Worm (Caenorhabditis elegans) whole organism, L4 larva: ENCODE data around the gene grl-20.

Experiments
- T26A8.4 ChIP-seq: fragments of 200-800 bp; sonication (Bioruptor generic); IDR thresholded peaks from 2 replicates; pipeline ENCODE4 v1.3.6; 2022; ENCODE audit warnings: missing genetic modification characterization, missing compliant biosample characterization
- aly-2 ChIP-seq: sonication (generic microtip); optimal IDR thresholded peaks from 2 replicates; lab custom pipeline; 2018; ENCODE audit warnings: missing biosample characterization, missing genetic modification characterization
- jun-1 ChIP-seq: fragments of 150-350 bp; optimal IDR thresholded peaks from 2 replicates; lab custom pipeline; 2014; ENCODE audit warnings: missing biosample characterization, missing genetic modification reagents, missing genetic modification characterization
- lir-3 ChIP-seq: sonication (generic microtip); optimal IDR thresholded peaks from 2 replicates; lab custom pipeline; 2016; ENCODE audit warnings: mild to moderate bottlenecking, missing genetic modification characterization, missing compliant biosample characterization
- nhr-237 ChIP-seq: sonication (generic microtip); optimal IDR thresholded peaks from 2 replicates; lab custom pipeline; 2017; ENCODE audit warnings: missing biosample characterization, missing genetic modification characterization
- nhr-41 ChIP-seq: fragments of 200-800 bp; sonication (Bioruptor generic); IDR thresholded peaks from 2 replicates; pipeline ENCODE4 v1.3.6; 2022; ENCODE audit warnings: missing genetic modification reagents, missing genetic modification characterization, missing compliant biosample characterization
- snpc-4 ChIP-seq: fragments of 150-350 bp; optimal IDR thresholded peaks from 2 replicates; lab custom pipeline; 2014; ENCODE audit warnings: missing biosample characterization, missing genetic modification characterization
- unc-62 ChIP-seq, 3 experiments: fragments of 150-350 bp in 1 of 3; sonication (generic microtip); optimal IDR thresholded peaks in 2 of 3; peaks in 1 of 3; 1 replicate in 1 of 3; 2 replicates in 2 of 3; lab custom pipeline; 2014 to 2017; ENCODE audit warnings: missing biosample characterization in 3 of 3, missing genetic modification characterization in 3 of 3, missing genetic modification reagents in 3 of 3, missing genotype in 1 of 3

- TF ChIP-seq nhr-41 (GFP tag; lab: Robert Waterston, UW) (no peak), unc-62 (GFP tag; optimal IDR thresholded peaks at IDR 0.05 in 1 of 2; lab: Kevin White, UChicago) (no peak), unc-62 (tag; optimal IDR thresholded peaks at IDR 0.05; lab: Kevin White, UChicago) (no peak), T26A8.4 (GFP tag; lab: Robert Waterston, UW) (no peak), snpc-4 (tag; lab: Kevin White, UChicago) (no peak), aly-2 (tag; lab: Kevin White, UChicago) (no peak), jun-1 (tag; lab: Kevin White, UChicago) (no peak), nhr-237 (tag; lab: Kevin White, UChicago) (no peak), lir-3 (tag; lab: Kevin White, UChicago) (no peak)
Measured at ce11 chrIV:2102793-2103192, 25.9 kb downstream of the grl-20 start, which contains the start of gene C23H5.15.
